Fruit fly (Drosophila melanogaster) whole organism: ENCODE data around the gene CG32625.

Experiments
- Dll ChIP-seq: fragments of >200 bp; optimal IDR thresholded peaks from 2 replicates; lab custom pipeline; 2017
- EcR ChIP-seq, 2 experiments: fragments of >200 bp; optimal IDR thresholded peaks; 2 replicates each; lab custom pipeline; 2017; ENCODE audit warnings: missing biosample characterization in 2 of 2, missing genetic modification characterization in 2 of 2, missing genetic modification reagents in 2 of 2
- pan ChIP-seq: fragments of >200 bp; optimal IDR thresholded peaks from 2 replicates; lab custom pipeline; 2017
- psq ChIP-seq: fragments of >200 bp; optimal IDR thresholded peaks from 2 replicates; lab custom pipeline; 2017

DNA sequence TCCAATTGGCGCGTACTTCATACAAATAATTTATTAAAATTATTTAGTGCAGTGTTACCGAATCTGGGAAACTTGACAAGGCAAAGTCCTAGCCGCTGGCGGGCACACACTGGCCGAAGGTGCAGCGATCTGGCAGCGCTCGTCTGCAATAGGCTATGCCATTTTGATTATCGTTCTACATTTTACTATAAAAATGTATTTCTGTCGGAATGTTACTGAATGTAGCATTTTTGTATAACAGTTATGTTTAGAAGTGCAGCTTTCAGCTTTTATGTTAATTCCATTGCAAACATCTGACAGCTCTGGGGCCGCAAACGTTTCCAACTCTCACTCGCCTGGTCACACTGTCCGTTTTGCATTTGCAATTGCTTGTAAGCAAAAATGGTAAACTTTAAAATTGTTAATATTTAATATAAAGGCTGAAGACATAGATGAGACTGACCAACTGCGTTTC lies 12.0 kb downstream of the CG32625 start, which contains the start of gene Grip91:
- no peak for TF ChIP-seq pan (lab: Kevin White, UChicago)
- no peak for TF ChIP-seq EcR (GFP tag; optimal IDR thresholded peaks at IDR 0.05; lab: Kevin White, UChicago)
- no peak for TF ChIP-seq psq (lab: Kevin White, UChicago)
- TF ChIP-seq Dll (lab: Kevin White, UChicago) = no peak
